Fruit fly (Drosophila melanogaster): ENCODE results near the gene CG2887.

DNA sequence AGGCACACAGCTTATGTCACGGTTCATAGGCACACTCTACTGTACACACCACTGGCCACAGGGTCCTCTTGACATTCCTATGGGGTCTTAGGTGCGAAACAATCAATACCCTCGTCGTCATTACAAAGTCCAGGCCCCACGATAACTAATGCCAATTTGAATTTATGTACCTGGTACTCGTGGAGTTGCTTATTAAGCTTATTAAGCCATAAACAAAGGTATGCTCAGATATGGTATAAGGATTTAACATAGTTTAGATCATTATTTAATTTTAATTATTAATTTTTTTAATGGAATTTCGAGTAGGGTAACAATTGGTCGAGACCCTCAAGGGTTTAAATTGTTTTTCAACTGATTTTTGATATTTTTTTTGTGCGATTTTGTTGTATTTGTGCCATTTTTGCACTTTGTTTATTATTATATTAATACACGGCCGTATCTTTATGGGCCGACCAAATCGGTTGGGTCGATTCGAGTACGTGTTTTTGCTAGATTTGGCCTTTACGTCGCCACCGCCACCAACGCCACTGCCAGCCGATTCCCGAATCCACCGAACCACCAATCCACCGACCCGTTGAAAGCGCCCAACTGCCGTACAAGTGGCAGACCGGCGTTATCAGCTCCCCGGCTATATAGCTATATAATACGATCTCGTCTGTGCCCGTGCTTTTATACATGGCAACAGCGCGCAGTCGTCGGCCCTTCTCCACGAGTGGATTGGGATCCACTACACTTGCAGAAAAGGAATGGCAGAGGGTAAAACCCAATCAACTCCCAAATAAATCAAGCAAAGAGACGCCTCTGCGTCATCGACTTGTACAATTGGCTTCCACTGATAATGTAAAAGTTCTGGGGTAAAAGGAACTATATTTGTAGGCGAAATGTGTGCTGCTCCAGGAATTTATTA is 6.2 kb upstream of the CG2887 start:
- TF ChIP-seq ara (GFP tag; IDR thresholded peaks at IDR 0.05): no peak
- no peak for TF ChIP-seq CG8478 (optimal IDR thresholded peaks at IDR 0.05)
- TF ChIP-seq unpg (GFP tag; optimal IDR thresholded peaks at IDR 0.05): no peak
- no peak for TF ChIP-seq ato (GFP tag; IDR thresholded peaks at IDR 0.05; ENCODE audit: partially characterized antibody)
- TF ChIP-seq CG4328 (GFP tag; optimal IDR thresholded peaks at IDR 0.05): no peak
- TF ChIP-seq CG13775 (GFP tag; optimal IDR thresholded peaks at IDR 0.05): no peak
- TF ChIP-seq salm (tag; optimal IDR thresholded peaks at IDR 0.05): no peak
- no peak for TF ChIP-seq psq (GFP tag; optimal IDR thresholded peaks at IDR 0.05)
- TF ChIP-seq bbx (GFP tag; IDR thresholded peaks at IDR 0.05; ENCODE audit: partially characterized antibody): no peak
- TF ChIP-seq gro (GFP tag; optimal IDR thresholded peaks at IDR 0.05): no peak
